Fruit fly (Drosophila melanogaster): Measurements from ENCODE around the gene CG8132.
A peak's percentile ranks its signal among the peaks of the same experiment; 100 is the strongest.

The CG8132 gene

DNA sequence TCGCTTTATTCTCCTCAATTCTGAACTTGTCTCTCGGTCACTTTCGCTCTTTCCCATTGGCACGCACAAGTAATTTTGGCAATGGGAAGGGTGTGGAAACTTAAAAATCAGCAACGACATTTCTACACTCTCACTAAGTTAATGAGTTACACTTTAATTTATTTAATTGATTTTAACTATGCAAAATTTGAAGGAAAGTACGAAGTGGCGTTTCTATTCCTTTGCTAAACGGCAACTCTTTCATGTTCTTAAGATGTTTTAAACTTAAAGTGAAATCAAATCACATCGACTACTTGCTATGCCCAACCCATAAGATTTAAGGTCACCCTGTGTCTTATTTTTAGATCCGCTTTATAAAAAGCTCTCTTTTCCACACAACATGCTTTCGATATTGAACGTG lies 30.9 kb upstream of the CG8132 start (continued):
- TF ChIP-seq CkIIα-i1 (GFP tag; IDR thresholded peaks at IDR 0.05) (no peak), CG3281 (GFP tag; optimal IDR thresholded peaks at IDR 0.05) (peak; percentile 71), CG13624 (GFP tag; optimal IDR thresholded peaks at IDR 0.05) (peak; percentile 53), shn (GFP tag; optimal IDR thresholded peaks at IDR 0.05) (no peak), Neu2 (GFP tag; optimal IDR thresholded peaks at IDR 0.05; ENCODE audit: borderline replicate concordance) (no peak), CG12104 (GFP tag; optimal IDR thresholded peaks at IDR 0.05) (peak; percentile 10), Mrtf (GFP tag; IDR thresholded peaks at IDR 0.05) (0 out of 3 replicates have a peak, but pooled peaks have one; percentile 25), CG7928 (GFP tag; optimal IDR thresholded peaks at IDR 0.05) (no peak), vfl (GFP tag; optimal IDR thresholded peaks at IDR 0.05) (no peak), CG13894 (tag; optimal IDR thresholded peaks at IDR 0.05) (no peak), ems (GFP tag; optimal IDR thresholded peaks at IDR 0.05) (no peak), CTCF (GFP tag; optimal IDR thresholded peaks at IDR 0.05) (no peak), tna (GFP tag; IDR thresholded peaks at IDR 0.05; ENCODE audit: partially characterized antibody) (no peak), CG2129 (GFP tag; IDR thresholded peaks at IDR 0.05; ENCODE audit: partially characterized antibody) (no peak), da (GFP tag; optimal IDR thresholded peaks at IDR 0.05) (no peak), so (GFP tag; IDR thresholded peaks at IDR 0.05) (peak; percentile 71), CG6854 (GFP tag; optimal IDR thresholded peaks at IDR 0.05) (peak; percentile 22), gcm2 (GFP tag; optimal IDR thresholded peaks at IDR 0.05) (peak; percentile 31), Dip2 (GFP tag; IDR thresholded peaks at IDR 0.05) (no peak), CG31441 (GFP tag; IDR thresholded peaks at IDR 0.05) (peak; percentile 37; the same call in 1 of the 2 replicates), Poxn (GFP tag; IDR thresholded peaks at IDR 0.05) (no peak), HmgZ (tag; optimal IDR thresholded peaks at IDR 0.05) (peak; percentile 34), BtbVII (GFP tag; optimal IDR thresholded peaks at IDR 0.05) (peak; percentile 65), Doc3 (GFP tag; IDR thresholded peaks at IDR 0.05; ENCODE audit: partially characterized antibody) (no peak), CG12659 (GFP tag; optimal IDR thresholded peaks at IDR 0.05) (peak; percentile 46), maf-S (GFP tag; optimal IDR thresholded peaks at IDR 0.05) (no peak), CG15696 (tag; optimal IDR thresholded peaks at IDR 0.05) (no peak), Fer1 (GFP tag; optimal IDR thresholded peaks at IDR 0.05) (peak; percentile 72), B-H1 (GFP tag; IDR thresholded peaks at IDR 0.05) (peak; percentile 38; the same call in 1 of the 3 replicates), slou (GFP tag; optimal IDR thresholded peaks at IDR 0.05) (peak; percentile 5), CG5245 (GFP tag; optimal IDR thresholded peaks at IDR 0.05) (peak; percentile 0), sima (GFP tag; optimal IDR thresholded peaks at IDR 0.05) (no peak), D (optimal IDR thresholded peaks at IDR 0.05) (no peak), D (GFP tag; optimal IDR thresholded peaks at IDR 0.05) (no peak), Ssrp (tag; optimal IDR thresholded peaks at IDR 0.05) (no peak), crol (GFP tag; IDR thresholded peaks at IDR 0.05) (no peak), CG10979 (tag; optimal IDR thresholded peaks at IDR 0.05) (no peak), Bteb2 (GFP tag; optimal IDR thresholded peaks at IDR 0.05) (peak; percentile 61), MESR4 (GFP tag; optimal IDR thresholded peaks at IDR 0.05) (no peak), kay (GFP tag; optimal IDR thresholded peaks at IDR 0.05) (no peak), E2f2 (GFP tag; IDR thresholded peaks at IDR 0.05) (peak; percentile 47), mld (GFP tag; IDR thresholded peaks at IDR 0.05; ENCODE audit: partially characterized antibody) (no peak), CG10543 (GFP tag; optimal IDR thresholded peaks at IDR 0.05) (peak; percentile 41), Lim3 (GFP tag; IDR thresholded peaks at IDR 0.05) (no peak), Oaz (GFP tag; IDR thresholded peaks at IDR 0.05) (peak; percentile 31; the same call in 1 of the 2 replicates), exex (tag; optimal IDR thresholded peaks at IDR 0.05) (no peak), stc (GFP tag; IDR thresholded peaks at IDR 0.05) (peak; percentile 73), CG8359 (GFP tag; optimal IDR thresholded peaks at IDR 0.05; ENCODE audit: borderline replicate concordance) (no peak), CG7745 (tag; optimal IDR thresholded peaks at IDR 0.05) (no peak), prd (optimal IDR thresholded peaks at IDR 0.05) (no peak), prd (GFP tag; IDR thresholded peaks at IDR 0.05) (peak; percentile 64; the same call in 2 of the 3 replicates), CG1647 (GFP tag; optimal IDR thresholded peaks at IDR 0.05) (peak; percentile 31)
